Fruit fly (Drosophila melanogaster): ENCODE results near the gene kra.

dm6 chr3R:5551593-5551992 is 49.3 kb downstream of the kra start:
- no peak for TF ChIP-seq vri (GFP tag; optimal IDR thresholded peaks at IDR 0.05)
- no peak for TF ChIP-seq Eip93F (GFP tag; optimal IDR thresholded peaks at IDR 0.05)
- no peak for TF ChIP-seq CG16779 (tag; optimal IDR thresholded peaks at IDR 0.05)

Measured in whole organism, prepupa.